Fruit fly (Drosophila melanogaster): Measurements from ENCODE around the gene dgt1.

dgt1 gene

dm6 chr3R:29834759-29835709 lies 22.3 kb downstream of the dgt1 start, which contains the start of gene Atg16:
Atg16 (minus strand) TSS chr3R:29835101.
- peak; percentile 1 for TF ChIP-seq Sox14 (GFP tag; optimal IDR thresholded peaks at IDR 0.05)
- no peak for TF ChIP-seq CG4318 (GFP tag; optimal IDR thresholded peaks at IDR 0.05)
- TF ChIP-seq CG32006 (GFP tag; optimal IDR thresholded peaks at IDR 0.05), result no peak
- TF ChIP-seq Sox102F (GFP tag; optimal IDR thresholded peaks at IDR 0.05), result no peak
- no peak for TF ChIP-seq vri (GFP tag; optimal IDR thresholded peaks at IDR 0.05)
- TF ChIP-seq CG6163 (GFP tag; IDR thresholded peaks at IDR 0.05), result no peak
- no peak for TF ChIP-seq CG3032 (tag; optimal IDR thresholded peaks at IDR 0.05)
- TF ChIP-seq CG8632 (GFP tag; optimal IDR thresholded peaks at IDR 0.05), result no peak
- TF ChIP-seq pdm3 (GFP tag; optimal IDR thresholded peaks at IDR 0.05), result no peak
- no peak for TF ChIP-seq CG15336 (GFP tag; IDR thresholded peaks at IDR 0.05)
- peak; percentile 16 for TF ChIP-seq esn (GFP tag; optimal IDR thresholded peaks at IDR 0.05)
- no peak for TF ChIP-seq CG6808 (GFP tag; optimal IDR thresholded peaks at IDR 0.05)
- TF ChIP-seq Hr4 (GFP tag; optimal IDR thresholded peaks at IDR 0.05), result no peak
- TF ChIP-seq CG10631 (GFP tag; optimal IDR thresholded peaks at IDR 0.05), result peak; percentile 1
- TF ChIP-seq CG1621 (tag; optimal IDR thresholded peaks at IDR 0.05), result peak; percentile 30
- no peak for TF ChIP-seq Gug (GFP tag; IDR thresholded peaks at IDR 0.05)
- no peak for TF ChIP-seq CG6854 (GFP tag; optimal IDR thresholded peaks at IDR 0.05)
- no peak for TF ChIP-seq acj6 (GFP tag; optimal IDR thresholded peaks at IDR 0.05)

DNA sequence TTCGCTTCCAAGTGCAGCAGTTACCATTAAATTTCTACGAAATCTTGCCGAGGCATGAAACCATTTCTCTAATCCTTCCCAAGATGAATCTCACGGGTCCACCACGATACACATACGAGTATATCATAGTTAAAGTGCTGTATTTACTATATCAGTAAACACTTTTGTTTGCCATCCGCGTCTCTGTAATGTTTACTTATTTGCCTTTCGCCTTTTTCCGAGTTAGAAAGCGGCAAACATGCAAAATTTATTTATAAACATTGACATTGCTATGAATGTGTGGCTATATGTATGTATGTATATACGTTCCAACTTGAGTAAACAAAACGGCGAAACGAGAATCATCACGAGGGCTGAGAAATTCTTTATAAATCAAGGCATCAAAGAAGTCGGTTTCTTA lies 26.4 kb downstream of the dgt1 start:
- TF ChIP-seq spab (GFP tag; optimal IDR thresholded peaks at IDR 0.05) (no peak), CG6276 (GFP tag; optimal IDR thresholded peaks at IDR 0.05) (no peak), CG6808 (GFP tag; optimal IDR thresholded peaks at IDR 0.05) (no peak), Eip78C (GFP tag) (peak; percentile 37), vri (GFP tag; optimal IDR thresholded peaks at IDR 0.05) (no peak), CG11762 (GFP tag; optimal IDR thresholded peaks at IDR 0.05; ENCODE audit: insufficient read depth) (no peak), fkh (GFP tag; optimal IDR thresholded peaks at IDR 0.05) (peak; percentile 84), CG11902 (GFP tag; optimal IDR thresholded peaks at IDR 0.05) (no peak), Blimp-1 (GFP tag; optimal IDR thresholded peaks at IDR 0.05) (no peak)

- no peak for TF ChIP-seq Hr4 (GFP tag; optimal IDR thresholded peaks at IDR 0.05)
- TF ChIP-seq CG8119 (GFP tag; IDR thresholded peaks at IDR 0.05), result peak; percentile 29; the same call in 1 of the 3 replicates
- peak; percentile 26 for TF ChIP-seq Eip78C (GFP tag)
These were observed 28.0 kb downstream of the dgt1 start for dm6 chr3R:29829228-29829786.

DNA sequence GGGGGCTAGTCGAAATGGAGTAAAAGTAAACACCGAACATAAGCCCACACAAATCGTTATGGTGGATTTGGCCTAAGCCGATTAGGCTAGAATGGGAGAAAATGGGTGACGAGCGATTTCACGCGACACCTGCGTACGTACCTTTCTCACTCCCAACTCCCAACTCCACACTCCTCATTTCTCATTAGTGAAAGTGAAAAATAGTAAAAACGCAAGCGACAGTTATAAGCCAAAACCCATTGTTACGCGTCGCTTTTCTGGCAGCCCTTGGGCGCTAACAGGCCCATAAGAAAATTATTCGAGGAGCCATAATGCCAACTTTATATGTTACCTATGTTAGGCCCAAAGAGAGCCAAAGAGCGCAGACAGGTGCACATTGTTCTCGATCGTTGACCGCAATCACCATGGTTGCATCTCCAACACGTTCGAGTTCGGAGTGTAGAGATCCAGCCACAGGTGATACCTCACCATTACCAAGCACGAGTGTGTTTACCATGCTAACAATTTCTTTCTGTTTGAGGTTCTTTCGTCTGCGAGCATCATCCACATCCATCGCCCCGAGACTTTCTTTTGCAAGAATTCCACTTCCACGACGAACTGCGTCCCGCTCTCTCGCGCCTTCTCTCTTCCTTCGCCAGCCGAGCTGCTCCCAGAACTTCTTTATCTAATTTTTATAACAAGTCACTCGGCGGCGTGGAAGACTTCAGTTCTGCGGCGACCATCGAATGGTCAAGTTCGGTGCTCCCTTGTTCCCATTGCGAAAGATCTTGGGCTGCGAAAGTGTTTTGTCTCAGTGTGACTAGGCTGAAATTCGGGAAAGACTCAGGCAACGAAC lies 38.6 kb downstream of the dgt1 start, which contains the start of gene neo:
Gene neo (plus strand): TSS at position 698 of the 835 bp plus-strand sequence.
- TF ChIP-seq eg (GFP tag; IDR thresholded peaks at IDR 0.05) (peak; percentile 31; the same call in 1 of the 3 replicates), CG6163 (GFP tag; IDR thresholded peaks at IDR 0.05) (0 out of 3 replicates have a peak, but pooled peaks have one; percentile 15), CG6854 (GFP tag; optimal IDR thresholded peaks at IDR 0.05) (peak; percentile 70), CG32006 (GFP tag; optimal IDR thresholded peaks at IDR 0.05) (no peak)

- TF ChIP-seq salr (GFP tag; optimal IDR thresholded peaks at IDR 0.05), result no peak
- no peak for TF ChIP-seq dsx (GFP tag; optimal IDR thresholded peaks at IDR 0.05; ENCODE audit: poor library complexity, severe bottlenecking)
- TF ChIP-seq CG7368 (GFP tag; optimal IDR thresholded peaks at IDR 0.05), result no peak
- no peak for TF ChIP-seq CG32006 (GFP tag; optimal IDR thresholded peaks at IDR 0.05)
- TF ChIP-seq Sox14 (GFP tag; optimal IDR thresholded peaks at IDR 0.05), result no peak
- no peak for TF ChIP-seq cyc (GFP tag; optimal IDR thresholded peaks at IDR 0.05)
- no peak for TF ChIP-seq Hr39 (GFP tag; optimal IDR thresholded peaks at IDR 0.05)
- no peak for TF ChIP-seq CG6276 (GFP tag; optimal IDR thresholded peaks at IDR 0.05)
- no peak for TF ChIP-seq Lpt (GFP tag; optimal IDR thresholded peaks at IDR 0.05)
- no peak for TF ChIP-seq Hr38 (GFP tag; optimal IDR thresholded peaks at IDR 0.05)
- no peak for TF ChIP-seq CG10669 (GFP tag; optimal IDR thresholded peaks at IDR 0.05)
- TF ChIP-seq CG10631 (GFP tag; optimal IDR thresholded peaks at IDR 0.05), result no peak
- TF ChIP-seq CG9139 (GFP tag; optimal IDR thresholded peaks at IDR 0.05), result no peak
These were observed 39.6 kb downstream of the dgt1 start, which contains the start of gene CG7829 for dm6 chr3R:29817664-29818063. CG7829 (minus strand) TSS chr3R:29817764.

Data from whole organism, prepupa.